Worm (Caenorhabditis elegans): ENCODE data around the gene hacl-1.

Gene hacl-1

DNA sequence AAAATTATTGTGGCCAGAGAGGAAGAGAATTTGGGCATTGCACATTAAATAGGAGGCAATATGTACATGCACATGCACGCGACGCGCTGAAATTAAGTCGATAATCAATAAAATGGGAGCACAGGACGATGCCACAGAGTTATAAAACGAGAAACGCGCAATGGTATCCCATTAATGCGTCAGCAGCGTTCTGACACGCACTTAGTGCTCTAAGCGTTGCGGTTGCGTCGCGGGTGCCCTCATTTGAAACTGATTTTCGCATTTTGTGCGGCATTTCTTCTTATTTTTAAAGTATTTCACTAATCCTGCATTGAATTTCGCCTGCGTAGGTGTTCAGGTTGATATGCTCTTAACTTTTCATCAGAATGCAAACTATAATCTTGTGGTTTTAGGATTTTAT is 39.7 kb downstream of the hacl-1 start, which contains the start of gene rsp-1 (continued):
- 0 out of 2 replicates have a peak, but pooled peaks have one; percentile 49 for TF ChIP-seq ztf-28 (GFP tag; IDR thresholded peaks at IDR 0.05)
- TF ChIP-seq nhr-120 (GFP tag; IDR thresholded peaks at IDR 0.05) = no peak
- peak; percentile 88 for TF ChIP-seq lin-40 (tag; optimal IDR thresholded peaks at IDR 0.05)
- TF ChIP-seq F23B12.7 (tag; optimal IDR thresholded peaks at IDR 0.05; ENCODE audit: insufficient read depth) = peak; percentile 85
- TF ChIP-seq ceh-100 (GFP tag; IDR thresholded peaks at IDR 0.05) = peak; percentile 78
- peak; percentile 82 for TF ChIP-seq athp-1 (tag; optimal IDR thresholded peaks at IDR 0.05)
- no peak for TF ChIP-seq ceh-79 (tag; optimal IDR thresholded peaks at IDR 0.05)
- 0 out of 2 replicates have a peak, but pooled peaks have one; percentile 29 for TF ChIP-seq egl-44 (GFP tag; IDR thresholded peaks at IDR 0.05)
- 0 out of 2 replicates have a peak, but pooled peaks have one; percentile 49 for TF ChIP-seq Y56A3A.18 (GFP tag; IDR thresholded peaks at IDR 0.05)
- peak; percentile 80 for TF ChIP-seq madf-10 (tag; optimal IDR thresholded peaks at IDR 0.05)
- TF ChIP-seq F57A8.1 (GFP tag; optimal IDR thresholded peaks at IDR 0.05) = no peak
- TF ChIP-seq snpc-4 (GFP tag; optimal IDR thresholded peaks at IDR 0.05) = no peak
- TF ChIP-seq snpc-4 (tag; optimal IDR thresholded peaks at IDR 0.05) = peak; percentile 73 to 82 (median 80)
- TF ChIP-seq B0261.1 (tag; optimal IDR thresholded peaks at IDR 0.05) = peak; percentile 12
- TF ChIP-seq ztf-18 (tag; optimal IDR thresholded peaks at IDR 0.05) = peak; percentile 99
- peak; percentile 46 for TF ChIP-seq xnd-1 (tag; optimal IDR thresholded peaks at IDR 0.05)
- peak; percentile 87 for TF ChIP-seq tlf-1 (GFP tag; optimal IDR thresholded peaks at IDR 0.05)
- TF ChIP-seq lin-35 (GFP tag; optimal IDR thresholded peaks at IDR 0.05) = peak in 2 of 3 experiments; percentile 74 to 93
- peak; percentile 36 for TF ChIP-seq hrde-1 (tag; optimal IDR thresholded peaks at IDR 0.05; ENCODE audit: borderline replicate concordance)
- peak; percentile 61 for TF ChIP-seq hmg-1.2 (GFP tag; IDR thresholded peaks at IDR 0.05)
- TF ChIP-seq C17E4.6 (GFP tag; IDR thresholded peaks at IDR 0.05) = peak; percentile 69
- TF ChIP-seq cebp-1 (GFP tag; IDR thresholded peaks at IDR 0.05) = peak; percentile 52
- TF ChIP-seq cebp-1 (tag; optimal IDR thresholded peaks at IDR 0.05) = peak; percentile 89
- peak; percentile 56 for TF ChIP-seq dpl-1 (GFP tag; optimal IDR thresholded peaks at IDR 0.05)
- TF ChIP-seq F49E8.2 (tag; optimal IDR thresholded peaks at IDR 0.05; ENCODE audit: insufficient read depth) = peak; percentile 53
- TF ChIP-seq tbp1 (GFP tag; optimal IDR thresholded peaks at IDR 0.05) = peak; percentile 72
- TF ChIP-seq Y53G8AR.9 (GFP tag; conservative IDR thresholded peaks at IDR 0.05) = peak; percentile 93
- peak; percentile 98 for TF ChIP-seq attf-5 (GFP tag; optimal IDR thresholded peaks at IDR 0.05)
- peak; percentile 40 for TF ChIP-seq ets-4 (GFP tag; optimal IDR thresholded peaks at IDR 0.05)
- TF ChIP-seq sdz-38 (tag; optimal IDR thresholded peaks at IDR 0.05) = no peak
- no peak for TF ChIP-seq nhr-27 (tag; optimal IDR thresholded peaks at IDR 0.05)
- TF ChIP-seq lir-1 (GFP tag; conservative IDR thresholded peaks at IDR 0.05) = 0 out of 2 replicates have a peak, but pooled peaks have one; percentile 39
- TF ChIP-seq ceh-27 (GFP tag; optimal IDR thresholded peaks at IDR 0.05) = peak; percentile 85
- TF ChIP-seq ceh-58 (GFP tag; IDR thresholded peaks at IDR 0.05) = no peak
- peak; percentile 43 for TF ChIP-seq gei-17 (GFP tag; optimal IDR thresholded peaks at IDR 0.05)
- TF ChIP-seq mes-4 (tag; optimal IDR thresholded peaks at IDR 0.05) = no peak
- TF ChIP-seq Y95B8A.8 (GFP tag; IDR thresholded peaks at IDR 0.05) = peak; percentile 93
- TF ChIP-seq somi-1 (GFP tag; optimal IDR thresholded peaks at IDR 0.05) = peak; percentile 21
- TF ChIP-seq akir-1 (GFP tag; optimal IDR thresholded peaks at IDR 0.05) = no peak
- TF ChIP-seq unc-62 (GFP tag; optimal IDR thresholded peaks at IDR 0.05) = no peak
- peak; percentile 88 for TF ChIP-seq rcor-1 (GFP tag; IDR thresholded peaks at IDR 0.05)
- peak; percentile 69 for TF ChIP-seq repo-1 (tag; optimal IDR thresholded peaks at IDR 0.05)
- peak; percentile 81 for TF ChIP-seq Y67H2A.10 (GFP tag; conservative IDR thresholded peaks at IDR 0.05)
- TF ChIP-seq snpc-3.4 (tag; optimal IDR thresholded peaks at IDR 0.05) = peak; percentile 81
- TF ChIP-seq atf-7 (tag; optimal IDR thresholded peaks at IDR 0.05) = peak; percentile 66
- peak; percentile 77 for TF ChIP-seq D2030.7 (GFP tag; IDR thresholded peaks at IDR 0.05)
- TF ChIP-seq F10E7.11 (tag; optimal IDR thresholded peaks at IDR 0.05) = no peak
- TF ChIP-seq nhr-90 (tag; optimal IDR thresholded peaks at IDR 0.05) = peak; percentile 23

Measured in whole organism, young adult.